Worm (Caenorhabditis elegans) whole organism, mixed stage, embryonic: ENCODE data around the gene sup-9.

Experiments used
- M03D4.4 ChIP-seq: sonication (generic microtip); optimal IDR thresholded peaks from 2 replicates; lab custom pipeline; 2017; ENCODE audit warnings: mild to moderate bottlenecking, missing genetic modification characterization, missing compliant biosample characterization
- bed-3 ChIP-seq: fragments of 200-800 bp; sonication (Bioruptor generic); optimal IDR thresholded peaks from 3 replicates; lab custom pipeline; 2018; ENCODE audit warnings: mild to moderate bottlenecking, missing genetic modification characterization, moderate library complexity, missing compliant biosample characterization
- ceh-43 ChIP-seq: fragments of 200-800 bp; sonication (Bioruptor generic); optimal IDR thresholded peaks from 2 replicates; lab custom pipeline; 2018; ENCODE audit warnings: mild to moderate bottlenecking, missing genetic modification characterization, moderate library complexity, missing compliant biosample characterization
- ceh-83 ChIP-seq: fragments of 200-800 bp; sonication (Bioruptor generic); optimal IDR thresholded peaks from 2 replicates; lab custom pipeline; 2018; ENCODE audit warnings: mild to moderate bottlenecking, missing genetic modification characterization, missing compliant biosample characterization
- ces-1 ChIP-seq: fragments of 150-350 bp; optimal IDR thresholded peaks from 2 replicates; lab custom pipeline; 2014; ENCODE audit warnings: missing biosample characterization, missing genetic modification reagents, missing genetic modification characterization
- cnd-1 ChIP-seq: fragments of 200-800 bp; sonication (Bioruptor generic); optimal IDR thresholded peaks from 2 replicates; lab custom pipeline; 2018; ENCODE audit warnings: mild to moderate bottlenecking, missing genetic modification characterization, missing compliant biosample characterization
- drap-1 ChIP-seq: fragments of 200-800 bp; sonication (Bioruptor generic); optimal IDR thresholded peaks from 3 replicates; lab custom pipeline; 2018; ENCODE audit warnings: mild to moderate bottlenecking, missing genetic modification characterization, missing compliant biosample characterization
- elt-3 ChIP-seq: fragments of 150-350 bp; optimal IDR thresholded peaks from 2 replicates; lab custom pipeline; 2014; ENCODE audit warnings: missing biosample characterization, missing genetic modification characterization
- flh-1 ChIP-seq: fragments of 200-800 bp; sonication (Bioruptor generic); optimal IDR thresholded peaks from 2 replicates; lab custom pipeline; 2018; ENCODE audit warnings: mild to moderate bottlenecking, missing genetic modification characterization, moderate library complexity, missing compliant biosample characterization
- ham-2 ChIP-seq: fragments of 200-800 bp; sonication (Bioruptor generic); optimal IDR thresholded peaks from 2 replicates; lab custom pipeline; 2018; ENCODE audit warnings: mild to moderate bottlenecking, missing genetic modification characterization, missing compliant biosample characterization
- hlh-1 ChIP-seq: fragments of 150-350 bp; optimal IDR thresholded peaks from 2 replicates; lab custom pipeline; 2014; ENCODE audit warnings: missing biosample characterization, missing genetic modification reagents, missing genetic modification characterization
- lin-32 ChIP-seq: fragments of 200-800 bp; sonication (Bioruptor generic); optimal IDR thresholded peaks from 2 replicates; lab custom pipeline; 2018; ENCODE audit warnings: mild to moderate bottlenecking, missing genetic modification characterization, missing compliant biosample characterization
- lsy-2 ChIP-seq: fragments of 150-350 bp; optimal IDR thresholded peaks from 2 replicates; lab custom pipeline; 2014; ENCODE audit warnings: missing biosample characterization, missing genetic modification characterization
- mab-5 ChIP-seq: fragments of 150-350 bp; optimal IDR thresholded peaks from 2 replicates; lab custom pipeline; 2014; ENCODE audit warnings: missing biosample characterization, missing genetic modification characterization
- mep-1 ChIP-seq: fragments of 150-350 bp; optimal IDR thresholded peaks from 2 replicates; lab custom pipeline; 2017; ENCODE audit warnings: missing biosample characterization, missing genetic modification reagents, missing genetic modification characterization, inconsistent platforms
- mls-2 ChIP-seq: sonication (generic microtip); optimal IDR thresholded peaks from 2 replicates; lab custom pipeline; 2016; ENCODE audit warnings: mild to moderate bottlenecking, missing genetic modification characterization, moderate library complexity, missing compliant biosample characterization
- nhr-12 ChIP-seq: fragments of 150-350 bp; optimal IDR thresholded peaks from 2 replicates; lab custom pipeline; 2014; ENCODE audit warnings: missing biosample characterization, missing genetic modification characterization
- nhr-2 ChIP-seq: fragments of 150-350 bp; optimal IDR thresholded peaks from 2 replicates; lab custom pipeline; 2014; ENCODE audit warnings: missing biosample characterization, missing genetic modification characterization
- nhr-237 ChIP-seq: fragments of 150-350 bp; optimal IDR thresholded peaks from 2 replicates; lab custom pipeline; 2014; ENCODE audit warnings: missing biosample characterization, missing genetic modification characterization
- nhr-28 ChIP-seq: fragments of 150-350 bp; optimal IDR thresholded peaks from 2 replicates; lab custom pipeline; 2014; ENCODE audit warnings: missing biosample characterization, missing genetic modification characterization
- nhr-76 ChIP-seq: sonication (generic microtip); optimal IDR thresholded peaks from 2 replicates; lab custom pipeline; 2017; ENCODE audit warnings: missing biosample characterization, missing genetic modification characterization
- pha-4 ChIP-seq: fragments of 150-350 bp; optimal IDR thresholded peaks from 2 replicates; lab custom pipeline; 2018; ENCODE audit warnings: missing biosample characterization, missing genetic modification reagents, missing genetic modification characterization
- sem-2 ChIP-seq: fragments of 200-800 bp; sonication (Bioruptor generic); optimal IDR thresholded peaks from 2 replicates; lab custom pipeline; 2018; ENCODE audit warnings: mild to moderate bottlenecking, missing genetic modification characterization, missing compliant biosample characterization
- snpc-4 ChIP-seq: fragments of 150-350 bp; optimal IDR thresholded peaks from 2 replicates; lab custom pipeline; 2014; ENCODE audit warnings: missing biosample characterization, missing genetic modification characterization
- sptf-1 ChIP-seq: sonication (generic microtip); optimal IDR thresholded peaks from 2 replicates; lab custom pipeline; 2017; ENCODE audit warnings: mild to moderate bottlenecking, missing genetic modification characterization, moderate library complexity, missing compliant biosample characterization
- tbx-8 ChIP-seq: fragments of 200-800 bp; sonication (Bioruptor generic); optimal IDR thresholded peaks from 2 replicates; lab custom pipeline; 2018; ENCODE audit warnings: mild to moderate bottlenecking, missing genetic modification characterization, moderate library complexity, missing compliant biosample characterization
- unc-120 ChIP-seq: sonication (generic microtip); optimal IDR thresholded peaks from 2 replicates; lab custom pipeline; 2017; ENCODE audit warnings: missing genetic modification characterization, missing compliant biosample characterization; ENCODE audit not compliant: poor library complexity, severe bottlenecking
- unc-62 ChIP-seq: fragments of 150-350 bp; optimal IDR thresholded peaks from 2 replicates; lab custom pipeline; 2014; ENCODE audit warnings: missing biosample characterization, missing genetic modification reagents, missing genetic modification characterization
- ztf-11 ChIP-seq: fragments of 150-350 bp; optimal IDR thresholded peaks from 2 replicates; lab custom pipeline; 2014; ENCODE audit warnings: missing biosample characterization, missing genetic modification characterization

The sup-9 gene

DNA sequence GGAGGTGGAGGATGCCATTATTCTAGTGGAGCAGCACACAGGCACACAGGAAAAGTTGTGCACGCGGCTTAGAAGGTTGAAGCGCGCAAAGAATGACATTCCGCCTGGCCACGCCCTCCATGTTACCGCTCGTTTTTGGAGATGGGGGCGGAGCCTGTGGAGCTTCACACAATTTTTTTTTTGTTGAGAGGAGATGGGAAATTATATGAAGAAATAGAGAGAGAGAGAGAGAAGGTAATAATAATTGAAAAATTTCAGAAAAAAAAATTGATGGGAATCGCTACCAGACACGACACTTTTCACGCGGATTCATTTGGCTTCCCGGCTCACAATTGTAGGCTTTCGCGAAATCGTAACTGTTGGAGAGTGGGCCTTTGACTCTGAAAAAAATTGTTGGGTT lies 30.5 kb upstream of the sup-9 start, which contains the start of gene T05A8.3:
Gene T05A8.3 (minus strand): TSS at position 101 of the 400 bp plus-strand sequence.
- TF ChIP-seq unc-62 (no peak), flh-1 (GFP tag; lab: Kevin White, UChicago) (no peak), ztf-11 (tag; lab: Kevin White, UChicago) (no peak)

DNA sequence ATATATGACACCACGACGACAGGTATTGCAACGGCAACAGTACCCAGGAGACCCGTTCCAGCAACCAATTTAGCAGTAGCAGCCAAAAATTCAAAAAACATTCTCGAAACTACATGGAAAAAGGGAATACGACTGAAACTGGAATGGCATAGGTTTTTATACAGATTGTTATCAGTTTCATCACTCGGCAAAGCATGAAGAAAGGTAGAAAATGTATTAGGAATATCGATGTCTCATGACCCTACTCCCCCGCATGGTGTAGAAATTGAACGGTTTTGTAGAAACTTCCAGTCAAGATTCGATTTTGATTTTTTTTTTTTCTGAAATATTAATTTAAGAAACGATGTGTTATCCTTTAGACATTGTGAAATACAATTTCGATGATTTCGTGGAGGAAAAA lies 24.1 kb upstream of the sup-9 start, which contains the start of gene T05A8.2:
Gene T05A8.2 (minus strand): TSS at position 101 of the 400 bp plus-strand sequence.
- no peak for TF ChIP-seq mab-5 (tag; lab: Kevin White, UChicago)
- no peak for TF ChIP-seq sem-2 (GFP tag; lab: Kevin White, UChicago)
- TF ChIP-seq cnd-1 (tag; lab: Kevin White, UChicago), result no peak
- no peak for TF ChIP-seq hlh-1 (tag; lab: Kevin White, UChicago)
- no peak for TF ChIP-seq nhr-237 (tag; lab: Kevin White, UChicago)

DNA sequence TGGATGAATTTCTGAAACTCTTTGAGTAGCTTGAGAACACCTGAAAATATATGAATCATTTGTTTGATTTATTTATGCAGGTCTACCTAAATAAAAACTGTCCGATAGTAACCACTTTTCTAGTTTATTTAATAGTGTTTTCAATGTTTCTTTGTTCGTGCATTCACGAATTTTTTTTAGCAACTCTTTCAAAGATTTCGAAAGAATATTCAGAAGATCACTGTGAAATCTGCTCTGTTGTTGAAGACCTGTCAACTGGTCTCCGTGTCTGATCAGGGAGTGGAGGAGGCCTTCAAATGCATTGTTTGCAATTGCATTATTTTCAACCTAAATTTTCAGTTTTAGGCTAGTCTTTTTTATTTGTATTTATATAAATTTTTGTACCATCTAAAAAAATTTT lies 23.1 kb upstream of the sup-9 start, which contains the start of gene T05A8.1:
Gene T05A8.1 (minus strand): TSS at position 101 of the 400 bp plus-strand sequence.
- TF ChIP-seq lin-32 (no peak), sptf-1 (tag; lab: Kevin White, UChicago) (no peak), unc-62 (no peak), nhr-237 (tag; lab: Kevin White, UChicago) (no peak), ztf-11 (tag; lab: Kevin White, UChicago) (no peak), drap-1 (GFP tag; lab: Kevin White, UChicago) (no peak), pha-4 (tag; lab: Kevin White, UChicago) (no peak), mep-1 (tag; lab: Kevin White, UChicago) (no peak), ceh-43 (GFP tag; lab: Kevin White, UChicago) (no peak), elt-3 (tag; lab: Kevin White, UChicago) (no peak)

DNA sequence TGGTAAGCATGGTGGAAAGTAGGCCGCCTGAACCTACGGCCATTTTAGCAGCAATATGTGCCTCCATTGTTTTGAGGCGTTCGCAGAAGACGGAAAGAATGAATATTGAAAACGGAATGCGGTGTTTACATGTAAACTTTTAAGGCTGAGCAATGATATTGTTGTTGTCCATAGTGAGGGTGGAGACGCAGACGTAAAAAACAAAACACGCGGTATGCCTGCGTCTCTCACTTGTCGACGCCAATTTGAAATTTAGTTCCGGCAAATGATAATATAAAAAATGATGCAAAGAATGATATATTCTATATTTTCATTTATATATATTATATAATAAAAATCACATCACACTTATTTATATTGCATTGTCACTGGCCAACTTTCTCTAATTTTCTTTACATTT lies 21.0 kb upstream of the sup-9 start, which contains the start of gene Y47G7B.2:
Gene Y47G7B.2 (minus strand): TSS at position 143 of the 400 bp plus-strand sequence.
- no peak for TF ChIP-seq snpc-4
- TF ChIP-seq nhr-2 (tag; lab: Kevin White, UChicago), result no peak
- no peak for TF ChIP-seq nhr-12 (tag; lab: Kevin White, UChicago)
- TF ChIP-seq M03D4.4 (tag; lab: Kevin White, UChicago), result no peak
- no peak for TF ChIP-seq sem-2 (GFP tag; lab: Kevin White, UChicago)
- no peak for TF ChIP-seq tbx-8
- no peak for TF ChIP-seq unc-120 (tag; lab: Kevin White, UChicago)
- no peak for TF ChIP-seq cnd-1 (tag; lab: Kevin White, UChicago)
- no peak for TF ChIP-seq drap-1 (GFP tag; lab: Kevin White, UChicago)
- no peak for TF ChIP-seq hlh-1 (tag; lab: Kevin White, UChicago)
- no peak for TF ChIP-seq lsy-2 (tag; lab: Kevin White, UChicago)
- TF ChIP-seq mep-1 (tag; lab: Kevin White, UChicago), result no peak
- TF ChIP-seq pha-4 (tag; lab: Kevin White, UChicago), result no peak
- no peak for TF ChIP-seq sptf-1 (tag; lab: Kevin White, UChicago)
- no peak for TF ChIP-seq lin-32
- TF ChIP-seq nhr-76 (tag; lab: Kevin White, UChicago), result no peak
- TF ChIP-seq ces-1 (GFP tag; lab: Kevin White, UChicago), result no peak
- TF ChIP-seq nhr-237 (tag; lab: Kevin White, UChicago), result no peak
- no peak for TF ChIP-seq bed-3 (GFP tag; lab: Kevin White, UChicago)

DNA sequence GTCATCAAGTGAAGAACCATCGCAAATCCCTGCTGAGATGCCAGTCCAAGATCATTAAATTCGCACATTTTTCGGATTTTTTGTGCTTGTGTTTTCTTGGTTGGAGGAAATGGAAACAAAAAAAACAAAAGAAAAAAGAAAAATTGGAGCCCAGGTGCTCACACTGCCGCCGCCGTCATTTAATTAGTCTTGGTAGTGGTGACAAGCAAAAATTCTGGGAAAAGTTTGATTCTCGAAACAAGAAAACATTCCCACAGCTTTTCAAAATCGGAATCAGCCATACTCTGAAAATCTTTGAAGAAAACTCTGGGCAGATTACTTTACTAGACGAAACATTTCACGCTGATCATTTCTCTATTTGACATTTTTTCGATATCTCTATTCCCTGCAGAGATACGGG lies 18.4 kb upstream of the sup-9 start, which contains the start of gene srh-128:
Gene srh-128 (minus strand): TSS at position 101 of the 400 bp plus-strand sequence.
- no peak for TF ChIP-seq unc-120 (tag; lab: Kevin White, UChicago)
- no peak for TF ChIP-seq M03D4.4 (tag; lab: Kevin White, UChicago)
- no peak for TF ChIP-seq tbx-8
- no peak for TF ChIP-seq ces-1 (GFP tag; lab: Kevin White, UChicago)
- TF ChIP-seq ham-2 (GFP tag; lab: Kevin White, UChicago), result no peak
- TF ChIP-seq drap-1 (GFP tag; lab: Kevin White, UChicago), result no peak
- TF ChIP-seq mab-5 (tag; lab: Kevin White, UChicago), result no peak
- TF ChIP-seq lsy-2 (tag; lab: Kevin White, UChicago), result no peak
- TF ChIP-seq bed-3 (GFP tag; lab: Kevin White, UChicago), result no peak
- no peak for TF ChIP-seq ceh-83 (GFP tag; lab: Kevin White, UChicago)
- no peak for TF ChIP-seq nhr-76 (tag; lab: Kevin White, UChicago)
- no peak for TF ChIP-seq nhr-2 (tag; lab: Kevin White, UChicago)
- no peak for TF ChIP-seq snpc-4
- TF ChIP-seq nhr-28 (tag; lab: Kevin White, UChicago), result no peak
- no peak for TF ChIP-seq mls-2
- TF ChIP-seq mep-1 (tag; lab: Kevin White, UChicago), result no peak
- no peak for TF ChIP-seq ceh-43 (GFP tag; lab: Kevin White, UChicago)
